Fruit fly (Drosophila melanogaster): Measurements from ENCODE around the gene Pex10.
A peak's percentile ranks its signal among the peaks of the same experiment; 100 is the strongest.

Gene Pex10

dm6 chr3L:1538314-1538854 lies 19.6 kb upstream of the Pex10 start:
- no peak for TF ChIP-seq psq (optimal IDR thresholded peaks at IDR 0.05)
- TF ChIP-seq EcR (GFP tag; optimal IDR thresholded peaks at IDR 0.05), result no peak
- TF ChIP-seq CG8478 (optimal IDR thresholded peaks at IDR 0.05), result no peak
- TF ChIP-seq pan (optimal IDR thresholded peaks at IDR 0.05), result no peak
- no peak for TF ChIP-seq Dll (optimal IDR thresholded peaks at IDR 0.05)

- TF ChIP-seq Dll (optimal IDR thresholded peaks at IDR 0.05) (no peak), CG8478 (optimal IDR thresholded peaks at IDR 0.05) (no peak), psq (optimal IDR thresholded peaks at IDR 0.05) (no peak), pan (optimal IDR thresholded peaks at IDR 0.05) (no peak), usp (GFP tag; optimal IDR thresholded peaks at IDR 0.05) (no peak), EcR (GFP tag; optimal IDR thresholded peaks at IDR 0.05) (no peak)
Measured at dm6 chr3L:1545693-1546329, 12.2 kb upstream of the Pex10 start, which contains the start of the genes CG32313 and Pcyt1. CG32313 (minus strand) TSS chr3L:1545743. Pcyt1 (plus strand) TSS chr3L:1546092.

- peak; percentile 77 for TF ChIP-seq Dll (optimal IDR thresholded peaks at IDR 0.05)
- TF ChIP-seq psq (optimal IDR thresholded peaks at IDR 0.05), result no peak
- TF ChIP-seq pan (optimal IDR thresholded peaks at IDR 0.05), result no peak
- no peak for TF ChIP-seq EcR (GFP tag; optimal IDR thresholded peaks at IDR 0.05)
- no peak for TF ChIP-seq CG8478 (optimal IDR thresholded peaks at IDR 0.05)
- TF ChIP-seq usp (GFP tag; optimal IDR thresholded peaks at IDR 0.05), result no peak
Measured at dm6 chr3L:1546349-1547116, 11.5 kb upstream of the Pex10 start.

dm6 chr3L:1547117-1547507 lies 10.9 kb upstream of the Pex10 start:
- TF ChIP-seq Dll (optimal IDR thresholded peaks at IDR 0.05), result no peak
- TF ChIP-seq usp (GFP tag; optimal IDR thresholded peaks at IDR 0.05), result no peak
- TF ChIP-seq psq (optimal IDR thresholded peaks at IDR 0.05), result no peak
- no peak for TF ChIP-seq CG8478 (optimal IDR thresholded peaks at IDR 0.05)
- TF ChIP-seq pan (optimal IDR thresholded peaks at IDR 0.05), result no peak
- TF ChIP-seq EcR (GFP tag; optimal IDR thresholded peaks at IDR 0.05), result no peak

dm6 chr3L:1548345-1548970 lies 9.6 kb upstream of the Pex10 start:
- TF ChIP-seq pan (optimal IDR thresholded peaks at IDR 0.05) (no peak), Dll (optimal IDR thresholded peaks at IDR 0.05) (no peak), psq (optimal IDR thresholded peaks at IDR 0.05) (no peak), EcR (GFP tag; optimal IDR thresholded peaks at IDR 0.05) (no peak), CG8478 (optimal IDR thresholded peaks at IDR 0.05) (no peak), usp (GFP tag; optimal IDR thresholded peaks at IDR 0.05) (no peak)

dm6 chr3L:1549148-1549547 lies 8.9 kb upstream of the Pex10 start:
- TF ChIP-seq Dll (optimal IDR thresholded peaks at IDR 0.05) (no peak), psq (optimal IDR thresholded peaks at IDR 0.05) (no peak), usp (GFP tag; optimal IDR thresholded peaks at IDR 0.05) (no peak)

dm6 chr3L:1549634-1550071 lies 8.4 kb upstream of the Pex10 start:
- no peak for TF ChIP-seq usp (GFP tag; optimal IDR thresholded peaks at IDR 0.05)
- TF ChIP-seq EcR (GFP tag; optimal IDR thresholded peaks at IDR 0.05), result no peak
- TF ChIP-seq CG8478 (optimal IDR thresholded peaks at IDR 0.05), result no peak
- TF ChIP-seq Dll (optimal IDR thresholded peaks at IDR 0.05), result no peak

- TF ChIP-seq Dll (optimal IDR thresholded peaks at IDR 0.05) (no peak), EcR (GFP tag; optimal IDR thresholded peaks at IDR 0.05) (no peak), usp (GFP tag; optimal IDR thresholded peaks at IDR 0.05) (no peak), pan (optimal IDR thresholded peaks at IDR 0.05) (no peak), CG8478 (optimal IDR thresholded peaks at IDR 0.05) (no peak), psq (optimal IDR thresholded peaks at IDR 0.05) (no peak)
Measured at dm6 chr3L:1550914-1551313, 7.1 kb upstream of the Pex10 start.

- TF ChIP-seq Dll (optimal IDR thresholded peaks at IDR 0.05), result no peak
- no peak for TF ChIP-seq usp (GFP tag; optimal IDR thresholded peaks at IDR 0.05)
- TF ChIP-seq pan (optimal IDR thresholded peaks at IDR 0.05), result no peak
- no peak for TF ChIP-seq EcR (GFP tag; optimal IDR thresholded peaks at IDR 0.05)
- TF ChIP-seq CG8478 (optimal IDR thresholded peaks at IDR 0.05), result no peak
- TF ChIP-seq psq (optimal IDR thresholded peaks at IDR 0.05), result no peak
Measured at dm6 chr3L:1553193-1553592, 4.8 kb upstream of the Pex10 start, which contains the start of gene Pcyt2. Pcyt2 (plus strand) TSS chr3L:1553493.

- TF ChIP-seq CG8478 (optimal IDR thresholded peaks at IDR 0.05), result no peak
- TF ChIP-seq Dll (optimal IDR thresholded peaks at IDR 0.05), result no peak
- TF ChIP-seq usp (GFP tag; optimal IDR thresholded peaks at IDR 0.05), result no peak
- TF ChIP-seq psq (optimal IDR thresholded peaks at IDR 0.05), result no peak
- TF ChIP-seq pan (optimal IDR thresholded peaks at IDR 0.05), result no peak
- no peak for TF ChIP-seq EcR (GFP tag; optimal IDR thresholded peaks at IDR 0.05)
Measured at dm6 chr3L:1565092-1565491, 7.1 kb downstream of the Pex10 start, which contains the start of gene CG12003. CG12003 (plus strand) TSS chr3L:1565392.

- TF ChIP-seq EcR (GFP tag; optimal IDR thresholded peaks at IDR 0.05), result no peak
- no peak for TF ChIP-seq Dll (optimal IDR thresholded peaks at IDR 0.05)
- no peak for TF ChIP-seq usp (GFP tag; optimal IDR thresholded peaks at IDR 0.05)
- TF ChIP-seq CG8478 (optimal IDR thresholded peaks at IDR 0.05), result no peak
- no peak for TF ChIP-seq psq (optimal IDR thresholded peaks at IDR 0.05)
- no peak for TF ChIP-seq pan (optimal IDR thresholded peaks at IDR 0.05)
Measured at dm6 chr3L:1568225-1569161, 10.5 kb downstream of the Pex10 start, which contains the start of gene CG7879. CG7879 (minus strand) TSS chr3L:1568608.

Measured in whole organism.